Worm (Caenorhabditis elegans) whole organism, mixed stage, embryonic: ENCODE measurements around the gene vem-1.

Experiments used
- ces-1 ChIP-seq: fragments of 150-350 bp; optimal IDR thresholded peaks from 2 replicates; lab custom pipeline; 2014; ENCODE audit warnings: missing biosample characterization, missing genetic modification reagents, missing genetic modification characterization
- elt-3 ChIP-seq: fragments of 150-350 bp; optimal IDR thresholded peaks from 2 replicates; lab custom pipeline; 2014; ENCODE audit warnings: missing biosample characterization, missing genetic modification characterization
- lin-13 ChIP-seq: fragments of 150-350 bp; optimal IDR thresholded peaks from 2 replicates; lab custom pipeline; 2014; ENCODE audit warnings: missing biosample characterization, missing genetic modification characterization
- lin-32 ChIP-seq: fragments of 200-800 bp; sonication (Bioruptor generic); optimal IDR thresholded peaks from 2 replicates; lab custom pipeline; 2018; ENCODE audit warnings: mild to moderate bottlenecking, missing genetic modification characterization, missing compliant biosample characterization
- lsy-2 ChIP-seq: fragments of 150-350 bp; optimal IDR thresholded peaks from 2 replicates; lab custom pipeline; 2014; ENCODE audit warnings: missing biosample characterization, missing genetic modification characterization
- mep-1 ChIP-seq: fragments of 150-350 bp; optimal IDR thresholded peaks from 2 replicates; lab custom pipeline; 2017; ENCODE audit warnings: missing biosample characterization, missing genetic modification reagents, missing genetic modification characterization, inconsistent platforms
- nhr-237 ChIP-seq: fragments of 150-350 bp; optimal IDR thresholded peaks from 2 replicates; lab custom pipeline; 2014; ENCODE audit warnings: missing biosample characterization, missing genetic modification characterization
- sem-2 ChIP-seq: fragments of 200-800 bp; sonication (Bioruptor generic); optimal IDR thresholded peaks from 2 replicates; lab custom pipeline; 2018; ENCODE audit warnings: mild to moderate bottlenecking, missing genetic modification characterization, missing compliant biosample characterization
- unc-39 ChIP-seq: fragments of 150-350 bp; optimal IDR thresholded peaks from 2 replicates; lab custom pipeline; 2014; ENCODE audit warnings: missing biosample characterization, missing genetic modification characterization
- unc-62 ChIP-seq: fragments of 150-350 bp; optimal IDR thresholded peaks from 2 replicates; lab custom pipeline; 2014; ENCODE audit warnings: missing biosample characterization, missing genetic modification reagents, missing genetic modification characterization
- zip-8 ChIP-seq: fragments of 150-350 bp; optimal IDR thresholded peaks from 2 replicates; lab custom pipeline; 2014; ENCODE audit warnings: missing biosample characterization, missing genetic modification characterization

DNA sequence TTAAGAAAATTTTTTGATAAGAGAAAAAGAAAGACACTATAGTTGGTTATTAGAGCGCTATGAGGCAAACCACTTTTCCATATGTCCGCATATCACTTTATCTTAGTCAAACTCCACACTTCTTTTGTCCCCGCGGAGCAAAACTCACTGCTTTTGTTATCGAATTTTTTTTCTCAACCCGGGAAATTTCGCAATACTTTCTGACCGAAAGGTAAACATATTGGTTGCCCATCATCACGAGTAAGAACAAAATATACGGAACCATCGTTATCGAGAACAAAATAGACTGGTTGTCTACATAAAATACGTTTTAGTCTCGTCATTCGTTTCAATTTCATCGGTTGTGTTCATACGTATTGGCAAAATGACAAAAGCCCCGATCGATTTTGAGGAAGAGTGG, 19.1 kb downstream of the vem-1 start, which contains the start of gene C18A11.1:
- TF ChIP-seq lin-13: no peak
- no peak for TF ChIP-seq nhr-237
- TF ChIP-seq unc-62 (GFP tag; lab: Kevin White, UChicago): no peak
- TF ChIP-seq sem-2 (GFP tag; lab: Kevin White, UChicago): no peak
- TF ChIP-seq zip-8 (tag; lab: Kevin White, UChicago): no peak
- no peak for TF ChIP-seq elt-3
- TF ChIP-seq lin-32 (GFP tag; lab: Kevin White, UChicago): no peak
- TF ChIP-seq unc-39: no peak
- TF ChIP-seq ces-1 (GFP tag; lab: Kevin White, UChicago): no peak
- no peak for TF ChIP-seq lsy-2
- TF ChIP-seq mep-1 (tag; lab: Kevin White, UChicago): no peak
